Fruit fly (Drosophila melanogaster) whole organism, prepupa: Measurements from ENCODE around the gene Sod1.

Experiments
- CG11762 ChIP-seq: fragments of 200-800 bp; sonication (Bioruptor generic); optimal IDR thresholded peaks from 3 replicates; lab custom pipeline; 2016; ENCODE audit warnings: missing biosample characterization, missing genetic modification characterization; ENCODE audit not compliant: insufficient read depth
- CG16779 ChIP-seq: fragments of 200-800 bp; sonication (Bioruptor generic); optimal IDR thresholded peaks from 3 replicates; lab custom pipeline; 2017; ENCODE audit warnings: missing biosample characterization, mild to moderate bottlenecking, missing genetic modification characterization
- CG3032 ChIP-seq: fragments of 200-800 bp; optimal IDR thresholded peaks from 2 replicates; lab custom pipeline; 2019; ENCODE audit warnings: missing biosample characterization, mild to moderate bottlenecking, missing genetic modification characterization, moderate library complexity
- CG4318 ChIP-seq: fragments of 200-800 bp; sonication (Bioruptor generic); optimal IDR thresholded peaks from 3 replicates; lab custom pipeline; 2017; ENCODE audit warnings: missing biosample characterization, mild to moderate bottlenecking, missing genetic modification characterization
- CG8119 ChIP-seq: fragments of 200-800 bp; sonication (Bioruptor generic); IDR thresholded peaks from 3 replicates; pipeline ENCODE4 v1.3.6; 2022; ENCODE audit warnings: missing biosample characterization, missing genetic modification characterization
- Eip75B ChIP-seq: fragments of 200-800 bp; sonication (Bioruptor generic); optimal IDR thresholded peaks from 3 replicates; lab custom pipeline; 2016; ENCODE audit warnings: missing biosample characterization, missing genetic modification characterization
- Eip93F ChIP-seq: fragments of 200-800 bp; sonication (Bioruptor generic); optimal IDR thresholded peaks from 2 replicates; lab custom pipeline; 2016; ENCODE audit warnings: missing biosample characterization, mild to moderate bottlenecking, missing genetic modification characterization
- Sox102F ChIP-seq: fragments of 200-800 bp; sonication (Bioruptor generic); optimal IDR thresholded peaks from 2 replicates; lab custom pipeline; 2016; ENCODE audit warnings: missing biosample characterization, mild to moderate bottlenecking, missing genetic modification characterization
- Sox15 ChIP-seq: fragments of 200-800 bp; sonication (Bioruptor generic); optimal IDR thresholded peaks from 3 replicates; lab custom pipeline; 2016; ENCODE audit warnings: missing biosample characterization, missing genetic modification characterization
- acj6 ChIP-seq: fragments of 200-800 bp; sonication (Bioruptor generic); optimal IDR thresholded peaks from 3 replicates; lab custom pipeline; 2016; ENCODE audit warnings: missing biosample characterization, missing genetic modification characterization
- cyc ChIP-seq: fragments of 200-800 bp; sonication (Bioruptor generic); optimal IDR thresholded peaks from 3 replicates; lab custom pipeline; 2016; ENCODE audit warnings: missing biosample characterization, missing genetic modification characterization
- topi ChIP-seq: fragments of 200-800 bp; sonication (Bioruptor generic); optimal IDR thresholded peaks from 3 replicates; lab custom pipeline; 2016; ENCODE audit warnings: missing biosample characterization, missing genetic modification characterization

dm6 chr3L:11092610-11092961 is 21.0 kb downstream of the Sod1 start:
- no peak for TF ChIP-seq acj6 (GFP tag; lab: Kevin White, UChicago)
- TF ChIP-seq topi: no peak
- TF ChIP-seq Sox15 (GFP tag; lab: Kevin White, UChicago): no peak
- TF ChIP-seq Sox102F: no peak
- no peak for TF ChIP-seq CG16779
- TF ChIP-seq cyc (GFP tag; lab: Kevin White, UChicago): no peak
- no peak for TF ChIP-seq Eip93F (GFP tag; lab: Kevin White, UChicago)
- TF ChIP-seq Eip75B (GFP tag; lab: Kevin White, UChicago): no peak
- no peak for TF ChIP-seq CG4318 (GFP tag; lab: Kevin White, UChicago)
- TF ChIP-seq CG11762: no peak
- TF ChIP-seq CG8119: no peak
- TF ChIP-seq CG3032 (tag; lab: Kevin White, UChicago): no peak
